Fruit fly (Drosophila melanogaster): ENCODE measurements around the gene moi.

moi gene

dm6 chr3R:18223434-18223833 is 31.9 kb upstream of the moi start, which contains the start of the genes mTerf5 and Non3 (continued):
- TF ChIP-seq tin (GFP tag; optimal IDR thresholded peaks at IDR 0.05) (peak; percentile 51), CG18599 (GFP tag; optimal IDR thresholded peaks at IDR 0.05) (peak; percentile 63), CG6654 (GFP tag; optimal IDR thresholded peaks at IDR 0.05) (no peak), CoRest (tag; optimal IDR thresholded peaks at IDR 0.05) (peak; percentile 69), Atf-2 (GFP tag; optimal IDR thresholded peaks at IDR 0.05) (no peak), HLH54F (GFP tag; optimal IDR thresholded peaks at IDR 0.05) (peak; percentile 33), H15 (GFP tag; IDR thresholded peaks at IDR 0.05) (peak; percentile 15; the same call in 1 of the 3 replicates), Drgx (GFP tag; IDR thresholded peaks at IDR 0.05) (0 out of 2 replicates have a peak, but pooled peaks have one; percentile 24), caup (GFP tag; optimal IDR thresholded peaks at IDR 0.05; ENCODE audit: severe bottlenecking) (peak; percentile 58), eyg (GFP tag; optimal IDR thresholded peaks at IDR 0.05) (no peak), CG6254 (GFP tag; optimal IDR thresholded peaks at IDR 0.05) (peak; percentile 43), sens-2 (GFP tag; IDR thresholded peaks at IDR 0.05) (no peak), insv (GFP tag; optimal IDR thresholded peaks at IDR 0.05) (peak in 1 of 2 experiments; percentile 26), CG13287 (GFP tag; IDR thresholded peaks at IDR 0.05; ENCODE audit: partially characterized antibody) (peak; percentile 95), CG15601 (tag; optimal IDR thresholded peaks at IDR 0.05) (peak; percentile 54), CG6791 (GFP tag; IDR thresholded peaks at IDR 0.05; ENCODE audit: partially characterized antibody) (peak; percentile 78), grn (GFP tag; optimal IDR thresholded peaks at IDR 0.05) (no peak), CG7839 (tag; optimal IDR thresholded peaks at IDR 0.05) (peak; percentile 63), maf-S (GFP tag; optimal IDR thresholded peaks at IDR 0.05) (no peak), CG31441 (GFP tag; IDR thresholded peaks at IDR 0.05) (peak; percentile 64), CG2116 (GFP tag; optimal IDR thresholded peaks at IDR 0.05) (peak; percentile 88), CG15011 (GFP tag; optimal IDR thresholded peaks at IDR 0.05) (no peak), her (GFP tag; optimal IDR thresholded peaks at IDR 0.05) (no peak), tll (GFP tag; optimal IDR thresholded peaks at IDR 0.05) (no peak), Nf-YB (GFP tag; optimal IDR thresholded peaks at IDR 0.05) (peak; percentile 29), ATbp (GFP tag; optimal IDR thresholded peaks at IDR 0.05) (peak; percentile 28), Side (GFP tag; optimal IDR thresholded peaks at IDR 0.05) (no peak), al (GFP tag; IDR thresholded peaks at IDR 0.05) (0 out of 2 replicates have a peak, but pooled peaks have one; percentile 22), CG13894 (tag; optimal IDR thresholded peaks at IDR 0.05) (peak; percentile 47), CG1792 (GFP tag; optimal IDR thresholded peaks at IDR 0.05) (no peak), eve (GFP tag; optimal IDR thresholded peaks at IDR 0.05) (no peak), CG11247 (GFP tag; IDR thresholded peaks at IDR 0.05) (no peak), gt (GFP tag; IDR thresholded peaks at IDR 0.05) (no peak), NfI (GFP tag; optimal IDR thresholded peaks at IDR 0.05) (peak; percentile 69), CG12769 (tag; optimal IDR thresholded peaks at IDR 0.05) (no peak), CG9876 (GFP tag; optimal IDR thresholded peaks at IDR 0.05) (no peak), CG12071 (GFP tag; optimal IDR thresholded peaks at IDR 0.05) (no peak), CG5245 (GFP tag; optimal IDR thresholded peaks at IDR 0.05) (no peak), ac (GFP tag; optimal IDR thresholded peaks at IDR 0.05) (no peak), Scr (GFP tag; IDR thresholded peaks at IDR 0.05; ENCODE audit: partially characterized antibody) (peak; percentile 94), CG32767 (GFP tag; IDR thresholded peaks at IDR 0.05) (peak; percentile 61), Hand (GFP tag; optimal IDR thresholded peaks at IDR 0.05) (no peak), CG2129 (GFP tag; IDR thresholded peaks at IDR 0.05; ENCODE audit: partially characterized antibody) (peak; percentile 91), CG1647 (GFP tag; optimal IDR thresholded peaks at IDR 0.05) (no peak), seq (GFP tag; IDR thresholded peaks at IDR 0.05) (no peak), CG10366 (GFP tag; IDR thresholded peaks at IDR 0.05) (peak; percentile 27; the same call in 1 of the 2 replicates), CG11504 (tag; optimal IDR thresholded peaks at IDR 0.05) (peak; percentile 69), CG16813 (GFP tag; IDR thresholded peaks at IDR 0.05; ENCODE audit: partially characterized antibody) (peak; percentile 89), Deaf1 (tag; optimal IDR thresholded peaks at IDR 0.05) (no peak), bab2 (GFP tag; optimal IDR thresholded peaks at IDR 0.05) (peak; percentile 38)

Data from whole organism, embryonic.